Worm (Caenorhabditis elegans) whole organism, L2 larva: Measurements from ENCODE around the gene C18D11.7.

Source experiments
- C34F6.9 ChIP-seq: fragments of 150-350 bp; optimal IDR thresholded peaks from 2 replicates; lab custom pipeline; 2014; ENCODE audit warnings: missing biosample characterization, missing genetic modification characterization
- F13H6.1 ChIP-seq: sonication (generic microtip); optimal IDR thresholded peaks from 2 replicates; lab custom pipeline; 2016; ENCODE audit warnings: missing genetic modification characterization, missing compliant biosample characterization
- R02D3.7 ChIP-seq: fragments of 150-350 bp; optimal IDR thresholded peaks from 2 replicates; lab custom pipeline; 2014; ENCODE audit warnings: missing biosample characterization, missing genetic modification characterization
- Y55F3AM.14 ChIP-seq: fragments of 200-800 bp; sonication (Bioruptor generic); optimal IDR thresholded peaks from 2 replicates; lab custom pipeline; 2018; ENCODE audit warnings: mild to moderate bottlenecking, missing genetic modification characterization, missing compliant biosample characterization
- alr-1 ChIP-seq: fragments of 150-350 bp; optimal IDR thresholded peaks from 2 replicates; lab custom pipeline; 2014; ENCODE audit warnings: missing biosample characterization, missing genetic modification characterization
- aly-2 ChIP-seq: fragments of 150-350 bp; optimal IDR thresholded peaks from 2 replicates; lab custom pipeline; 2014; ENCODE audit warnings: missing biosample characterization, missing genetic modification characterization
- ama-1 ChIP-seq: fragments of 150-350 bp; optimal IDR thresholded peaks from 2 replicates; lab custom pipeline; 2018; ENCODE audit warnings: inconsistent platforms
- blmp-1 ChIP-seq: sonication (generic microtip); optimal IDR thresholded peaks from 2 replicates; lab custom pipeline; 2017; ENCODE audit warnings: missing genetic modification characterization, mild to moderate bottlenecking, missing compliant biosample characterization, antibody characterized with exemption, moderate library complexity; ENCODE audit not compliant: insufficient read depth
- ceh-16 ChIP-seq: fragments of 150-350 bp; optimal IDR thresholded peaks from 2 replicates; lab custom pipeline; 2014; ENCODE audit warnings: missing biosample characterization, missing genetic modification characterization
- crh-2 ChIP-seq: sonication (generic microtip); optimal IDR thresholded peaks from 2 replicates; lab custom pipeline; 2017; ENCODE audit warnings: missing biosample characterization, missing genetic modification characterization
- dmd-4 ChIP-seq: sonication (generic microtip); optimal IDR thresholded peaks from 2 replicates; lab custom pipeline; 2017; ENCODE audit warnings: missing biosample characterization, missing genetic modification characterization
- egl-27 ChIP-seq: sonication (generic microtip); optimal IDR thresholded peaks from 3 replicates; lab custom pipeline; 2017; ENCODE audit warnings: missing biosample characterization, missing genetic modification reagents, missing genetic modification characterization
- elt-1 ChIP-seq: fragments of 150-350 bp; optimal IDR thresholded peaks from 2 replicates; lab custom pipeline; 2014; ENCODE audit warnings: missing biosample characterization, missing genetic modification characterization
- elt-3 ChIP-seq: sonication (generic microtip); optimal IDR thresholded peaks from 2 replicates; lab custom pipeline; 2017; ENCODE audit warnings: missing biosample characterization, missing genetic modification characterization
- fos-1 ChIP-seq: fragments of 150-350 bp; optimal IDR thresholded peaks from 2 replicates; lab custom pipeline; 2014; ENCODE audit warnings: missing biosample characterization, missing genetic modification characterization
- gmeb-1 ChIP-seq: fragments of 150-350 bp; optimal IDR thresholded peaks from 2 replicates; lab custom pipeline; 2014; ENCODE audit warnings: missing biosample characterization, missing genetic modification characterization
- lin-11 ChIP-seq: fragments of 150-350 bp; sonication (generic microtip); optimal IDR thresholded peaks from 2 replicates; lab custom pipeline; 2014; ENCODE audit warnings: missing biosample characterization, missing genetic modification characterization, inconsistent platforms, mixed read lengths
- lin-13 ChIP-seq: fragments of 150-350 bp; optimal IDR thresholded peaks from 2 replicates; lab custom pipeline; 2014; ENCODE audit warnings: missing biosample characterization, missing genetic modification reagents, missing genetic modification characterization
- lin-39 ChIP-seq: fragments of 150-350 bp; optimal IDR thresholded peaks from 2 replicates; lab custom pipeline; 2014; ENCODE audit warnings: missing biosample characterization, missing genetic modification reagents, missing genetic modification characterization
- lsy-2 ChIP-seq, 2 experiments: fragments of 150-350 bp in 1 of 2; sonication (generic microtip) in 1 of 2; optimal IDR thresholded peaks; 2 replicates each; lab custom pipeline; 2014 to 2017; ENCODE audit warnings: missing biosample characterization in 2 of 2, missing genetic modification characterization in 2 of 2
- mab-5 ChIP-seq: fragments of 150-350 bp; optimal IDR thresholded peaks from 2 replicates; lab custom pipeline; 2014; ENCODE audit warnings: missing biosample characterization, missing genetic modification characterization
- mbf-1 ChIP-seq: sonication (generic microtip); optimal IDR thresholded peaks from 2 replicates; lab custom pipeline; 2017; ENCODE audit warnings: missing biosample characterization, missing genetic modification characterization
- mdl-1 ChIP-seq, 2 experiments: fragments of 150-350 bp in 1 of 2; sonication (generic microtip) in 1 of 2; optimal IDR thresholded peaks; 2 replicates each; lab custom pipeline; 2017; ENCODE audit warnings: missing biosample characterization in 2 of 2, missing genetic modification characterization in 2 of 2
- nhr-10 ChIP-seq: sonication (generic microtip); optimal IDR thresholded peaks from 2 replicates; lab custom pipeline; 2017; ENCODE audit warnings: missing biosample characterization, missing genetic modification characterization
- nhr-11 ChIP-seq: fragments of 150-350 bp; optimal IDR thresholded peaks from 2 replicates; lab custom pipeline; 2014; ENCODE audit warnings: missing biosample characterization, missing genetic modification characterization
- nhr-12 ChIP-seq: fragments of 150-350 bp; optimal IDR thresholded peaks from 2 replicates; lab custom pipeline; 2014; ENCODE audit warnings: missing biosample characterization, missing genetic modification characterization
- nhr-129 ChIP-seq: fragments of 150-350 bp; optimal IDR thresholded peaks from 2 replicates; lab custom pipeline; 2014; ENCODE audit warnings: missing biosample characterization, missing genetic modification characterization
- nhr-21 ChIP-seq: fragments of 150-350 bp; optimal IDR thresholded peaks from 2 replicates; lab custom pipeline; 2014; ENCODE audit warnings: missing biosample characterization, missing genetic modification characterization
- nhr-23 ChIP-seq: fragments of 150-350 bp; optimal IDR thresholded peaks from 2 replicates; lab custom pipeline; 2014; ENCODE audit warnings: missing biosample characterization, missing genetic modification reagents, missing genetic modification characterization
- nhr-237 ChIP-seq: fragments of 150-350 bp; optimal IDR thresholded peaks from 2 replicates; lab custom pipeline; 2014; ENCODE audit warnings: missing biosample characterization, missing genetic modification characterization
- nhr-25 ChIP-seq: fragments of 150-350 bp; sonication (generic microtip); optimal IDR thresholded peaks from 3 replicates; lab custom pipeline; 2014; ENCODE audit warnings: missing biosample characterization, missing genetic modification characterization
- nhr-6 ChIP-seq: fragments of 150-350 bp; optimal IDR thresholded peaks from 2 replicates; lab custom pipeline; 2014; ENCODE audit warnings: missing biosample characterization, missing genetic modification characterization
- nhr-77 ChIP-seq: fragments of 150-350 bp; optimal IDR thresholded peaks from 2 replicates; lab custom pipeline; 2014; ENCODE audit warnings: missing biosample characterization, missing genetic modification characterization
- peb-1 ChIP-seq: fragments of 150-350 bp; optimal IDR thresholded peaks from 2 replicates; lab custom pipeline; 2014; ENCODE audit warnings: missing biosample characterization, missing genetic modification characterization
- sem-4 ChIP-seq: fragments of 150-350 bp; optimal IDR thresholded peaks from 2 replicates; lab custom pipeline; 2014; ENCODE audit warnings: missing biosample characterization, missing genetic modification reagents, missing genetic modification characterization
- skn-1 ChIP-seq: sonication (generic microtip); optimal IDR thresholded peaks from 2 replicates; lab custom pipeline; 2017; ENCODE audit warnings: missing biosample characterization, missing genetic modification characterization
- sma-3 ChIP-seq: sonication (generic microtip); optimal IDR thresholded peaks from 2 replicates; lab custom pipeline; 2016; ENCODE audit warnings: missing genetic modification reagents, missing genetic modification characterization, missing compliant biosample characterization
- sma-9 ChIP-seq, 2 experiments: fragments of 150-350 bp in 1 of 2; sonication (generic microtip) in 1 of 2; optimal IDR thresholded peaks; 2 replicates each; lab custom pipeline; 2014 to 2016; ENCODE audit warnings: missing genetic modification characterization in 2 of 2, mild to moderate bottlenecking in 1 of 2, missing biosample characterization in 1 of 2, missing compliant biosample characterization in 1 of 2, missing genetic modification reagents in 1 of 2, moderate library complexity in 1 of 2
- snpc-4 ChIP-seq: fragments of 150-350 bp; optimal IDR thresholded peaks from 2 replicates; lab custom pipeline; 2014; ENCODE audit warnings: missing biosample characterization, missing genetic modification characterization
- unc-39 ChIP-seq: fragments of 150-350 bp; optimal IDR thresholded peaks from 2 replicates; lab custom pipeline; 2014; ENCODE audit warnings: missing biosample characterization, missing genetic modification characterization
- unc-55 ChIP-seq: fragments of 150-350 bp; sonication (generic microtip); optimal IDR thresholded peaks from 3 replicates; lab custom pipeline; 2014; ENCODE audit warnings: missing biosample characterization, missing genetic modification reagents, missing genetic modification characterization
- unc-62 ChIP-seq: fragments of 150-350 bp; optimal IDR thresholded peaks from 2 replicates; lab custom pipeline; 2014; ENCODE audit warnings: missing biosample characterization, missing genetic modification reagents, missing genetic modification characterization
- zag-1 ChIP-seq: fragments of 150-350 bp; optimal IDR thresholded peaks from 2 replicates; lab custom pipeline; 2014; ENCODE audit warnings: missing biosample characterization, missing genetic modification characterization
- ztf-11 ChIP-seq: sonication (generic microtip); optimal IDR thresholded peaks from 2 replicates; lab custom pipeline; 2017; ENCODE audit warnings: missing biosample characterization, missing genetic modification characterization
- ztf-4 ChIP-seq: fragments of 150-350 bp; optimal IDR thresholded peaks from 2 replicates; lab custom pipeline; 2014; ENCODE audit warnings: missing biosample characterization, missing genetic modification characterization

C18D11.7 gene

ce11 chrIII:11824580-11824979, 18.0 kb upstream of the C18D11.7 start:
- TF ChIP-seq C34F6.9 (no peak), lin-39 (tag; lab: Kevin White, UChicago) (no peak)

- TF ChIP-seq unc-62 (GFP tag; lab: Kevin White, UChicago), result no peak
- no peak for TF ChIP-seq nhr-129 (tag; lab: Kevin White, UChicago)
- TF ChIP-seq sma-9 (GFP tag; optimal IDR thresholded peaks at IDR 0.05; lab: Kevin White, UChicago), result no peak
- TF ChIP-seq sma-9 (tag; optimal IDR thresholded peaks at IDR 0.05; lab: Kevin White, UChicago), result no peak
- TF ChIP-seq lin-11 (tag; lab: Kevin White, UChicago), result no peak
- TF ChIP-seq crh-2, result no peak
- TF ChIP-seq sma-3, result no peak
- TF ChIP-seq ama-1 (lab: Kevin White, UChicago), result no peak
- TF ChIP-seq ztf-11 (tag; lab: Kevin White, UChicago), result no peak
- no peak for TF ChIP-seq mbf-1 (tag; lab: Kevin White, UChicago)
- TF ChIP-seq unc-55 (GFP tag; lab: Kevin White, UChicago), result no peak
- TF ChIP-seq aly-2 (tag; lab: Kevin White, UChicago), result no peak
- no peak for TF ChIP-seq nhr-6 (tag; lab: Kevin White, UChicago)
- TF ChIP-seq nhr-77 (tag; lab: Kevin White, UChicago), result no peak
- TF ChIP-seq gmeb-1, result no peak
- no peak for TF ChIP-seq nhr-21
- no peak for TF ChIP-seq lin-13 (GFP tag; lab: Kevin White, UChicago)
- no peak for TF ChIP-seq lin-39 (tag; lab: Kevin White, UChicago)
These were observed 17.5 kb upstream of the C18D11.7 start for ce11 chrIII:11824088-11824487.

ce11 chrIII:11823260-11823659, 16.7 kb upstream of the C18D11.7 start, which contains the start of gene C18D11.3:
Gene C18D11.3, plus strand, starts transcription at chrIII:11823448.
- TF ChIP-seq nhr-10 (tag; lab: Kevin White, UChicago) (peak; percentile 24), fos-1 (tag; lab: Kevin White, UChicago) (peak; percentile 86), mdl-1 (tag; optimal IDR thresholded peaks at IDR 0.05; lab: Kevin White, UChicago) (peak in 1 of 2 experiments; percentile 63), ama-1 (lab: Kevin White, UChicago) (no peak), Y55F3AM.14 (no peak), sem-4 (tag; lab: Kevin White, UChicago) (peak; percentile 84), nhr-129 (tag; lab: Kevin White, UChicago) (peak; percentile 92), mbf-1 (tag; lab: Kevin White, UChicago) (no peak), mab-5 (tag; lab: Kevin White, UChicago) (no peak), nhr-12 (no peak), nhr-21 (peak; percentile 77), F13H6.1 (peak; percentile 81), egl-27 (tag; lab: Kevin White, UChicago) (peak; percentile 60), C34F6.9 (peak; percentile 94), nhr-11 (tag; lab: Kevin White, UChicago) (no peak), nhr-23 (tag; lab: Kevin White, UChicago) (no peak), ceh-16 (tag; lab: Kevin White, UChicago) (peak; percentile 38), lin-11 (tag; lab: Kevin White, UChicago) (peak; percentile 90), sma-3 (peak; percentile 82), gmeb-1 (peak; percentile 76), skn-1 (tag; lab: Kevin White, UChicago) (no peak), nhr-77 (tag; lab: Kevin White, UChicago) (no peak), nhr-6 (tag; lab: Kevin White, UChicago) (no peak), elt-1 (no peak), peb-1 (tag; lab: Kevin White, UChicago) (no peak), crh-2 (peak; percentile 88), dmd-4 (no peak), R02D3.7 (tag; lab: Kevin White, UChicago) (no peak), sma-9 (GFP tag; optimal IDR thresholded peaks at IDR 0.05; lab: Kevin White, UChicago) (peak; percentile 90), sma-9 (tag; optimal IDR thresholded peaks at IDR 0.05; lab: Kevin White, UChicago) (no peak), ztf-11 (tag; lab: Kevin White, UChicago) (no peak), aly-2 (tag; lab: Kevin White, UChicago) (no peak), lin-13 (GFP tag; lab: Kevin White, UChicago) (peak; percentile 84), unc-62 (GFP tag; lab: Kevin White, UChicago) (no peak), unc-55 (GFP tag; lab: Kevin White, UChicago) (peak; percentile 87), zag-1 (tag; lab: Kevin White, UChicago) (peak; percentile 16), nhr-237 (tag; lab: Kevin White, UChicago) (no peak), blmp-1 (tag; lab: Kevin White, UChicago) (no peak), alr-1 (tag; lab: Kevin White, UChicago) (no peak), elt-3 (tag; lab: Kevin White, UChicago) (no peak), lin-39 (tag; lab: Kevin White, UChicago) (no peak), unc-39 (tag; lab: Kevin White, UChicago) (no peak), nhr-25 (tag; lab: Kevin White, UChicago) (peak; percentile 85), lsy-2 (tag; optimal IDR thresholded peaks at IDR 0.05; lab: Kevin White, UChicago) (peak; percentile 90 to 98), snpc-4 (peak; percentile 78), ztf-4 (tag; lab: Kevin White, UChicago) (peak; percentile 49)
